Worm (Caenorhabditis elegans) whole organism, dauer: ENCODE results near the gene crn-6.

Experiments used
- unc-62 ChIP-seq: sonication (generic microtip); optimal IDR thresholded peaks from 2 replicates; lab custom pipeline; 2017; ENCODE audit warnings: missing biosample characterization, missing genetic modification reagents, missing genetic modification characterization

Gene crn-6

ce11 chrIII:9346114-9346513, 21.0 kb upstream of the crn-6 start:
- no peak for TF ChIP-seq unc-62 (GFP tag; lab: Kevin White, UChicago)

- TF ChIP-seq unc-62 (GFP tag; lab: Kevin White, UChicago), result no peak
These were observed 20.3 kb upstream of the crn-6 start for ce11 chrIII:9346722-9347121.

- no peak for TF ChIP-seq unc-62 (GFP tag; lab: Kevin White, UChicago)
These were observed 13.3 kb upstream of the crn-6 start for ce11 chrIII:9353814-9354213.

ce11 chrIII:9355412-9355969, 11.6 kb upstream of the crn-6 start, which contains the start of gene chtb-1:
Gene chtb-1, minus strand, starts transcription at chrIII:9355462.
- no peak for TF ChIP-seq unc-62 (GFP tag; lab: Kevin White, UChicago)

ce11 chrIII:9359060-9359459, 8.0 kb upstream of the crn-6 start, which contains the start of gene K04H4.5:
Gene K04H4.5, plus strand, starts transcription at chrIII:9359360.
- no peak for TF ChIP-seq unc-62 (GFP tag; lab: Kevin White, UChicago)

- no peak for TF ChIP-seq unc-62 (GFP tag; lab: Kevin White, UChicago)
These were observed 5.8 kb upstream of the crn-6 start, which contains the start of gene flp-25 for ce11 chrIII:9361228-9361627. Gene flp-25, plus strand, starts transcription at chrIII:9361528.

- no peak for TF ChIP-seq unc-62 (GFP tag; lab: Kevin White, UChicago)
These were observed 695 bp upstream of the crn-6 start for ce11 chrIII:9366376-9366775.

- TF ChIP-seq unc-62 (GFP tag; lab: Kevin White, UChicago), result no peak
These were observed 6.7 kb downstream of the crn-6 start for ce11 chrIII:9373779-9374178.

ce11 chrIII:9376701-9377100, 9.6 kb downstream of the crn-6 start:
- TF ChIP-seq unc-62 (GFP tag; lab: Kevin White, UChicago), result no peak

ce11 chrIII:9383496-9383895, 16.4 kb downstream of the crn-6 start, which contains the start of gene tkr-1:
Gene tkr-1, plus strand, starts transcription at chrIII:9383796.
- TF ChIP-seq unc-62 (GFP tag; lab: Kevin White, UChicago), result no peak

- TF ChIP-seq unc-62 (GFP tag; lab: Kevin White, UChicago), result no peak
These were observed 18.5 kb downstream of the crn-6 start, which contains the start of gene C38C10.3 for ce11 chrIII:9385543-9385942. Gene C38C10.3, minus strand, starts transcription at chrIII:9385643.

ce11 chrIII:9390007-9390406, 22.9 kb downstream of the crn-6 start, which contains the start of gene slc-17.2:
Gene slc-17.2, minus strand, starts transcription at chrIII:9390107.
- no peak for TF ChIP-seq unc-62 (GFP tag; lab: Kevin White, UChicago)

- no peak for TF ChIP-seq unc-62 (GFP tag; lab: Kevin White, UChicago)
These were observed 23.9 kb downstream of the crn-6 start for ce11 chrIII:9390924-9391323.

ce11 chrIII:9393114-9393780, 26.2 kb downstream of the crn-6 start, which contains the start of the genes gpr-2 and rgr-1:
Gene gpr-2, minus strand, starts transcription at chrIII:9393164.
Gene rgr-1, plus strand, starts transcription at chrIII:9393730.
- TF ChIP-seq unc-62 (GFP tag; lab: Kevin White, UChicago), result no peak

- TF ChIP-seq unc-62 (GFP tag; lab: Kevin White, UChicago), result no peak
These were observed 34.0 kb downstream of the crn-6 start, which contains the start of gene nlp-48 for ce11 chrIII:9401036-9401435. Gene nlp-48, minus strand, starts transcription at chrIII:9401136.

- no peak for TF ChIP-seq unc-62 (GFP tag; lab: Kevin White, UChicago)
These were observed 39.5 kb downstream of the crn-6 start, which contains the start of gene T26G10.1 for ce11 chrIII:9406600-9406999. Gene T26G10.1, minus strand, starts transcription at chrIII:9406641.
